Fruit fly (Drosophila melanogaster) whole organism, prepupa: ENCODE results near the gene wake.
A peak's percentile ranks its signal among the peaks of the same experiment; 100 is the strongest.

ENCODE experiments used
- CG10631 ChIP-seq: fragments of 200-800 bp; sonication (Bioruptor generic); optimal IDR thresholded peaks from 2 replicates; lab custom pipeline; 2016; ENCODE audit warnings: missing biosample characterization, missing genetic modification characterization
- CG11762 ChIP-seq: fragments of 200-800 bp; sonication (Bioruptor generic); optimal IDR thresholded peaks from 3 replicates; lab custom pipeline; 2016; ENCODE audit warnings: missing biosample characterization, missing genetic modification characterization; ENCODE audit not compliant: insufficient read depth
- CG11902 ChIP-seq: fragments of 200-800 bp; sonication (Bioruptor generic); optimal IDR thresholded peaks from 3 replicates; lab custom pipeline; 2016; ENCODE audit warnings: missing biosample characterization, missing genetic modification characterization
- CG15336 ChIP-seq: fragments of 200-800 bp; sonication (Bioruptor generic); IDR thresholded peaks from 2 replicates; pipeline ENCODE4 v1.3.6; 2022; ENCODE audit warnings: missing biosample characterization, missing genetic modification characterization
- CG1621 ChIP-seq: fragments of 200-800 bp; sonication (Bioruptor generic); optimal IDR thresholded peaks from 3 replicates; lab custom pipeline; 2018; ENCODE audit warnings: missing biosample characterization, mild to moderate bottlenecking, missing genetic modification characterization
- CG16779 ChIP-seq: fragments of 200-800 bp; sonication (Bioruptor generic); optimal IDR thresholded peaks from 3 replicates; lab custom pipeline; 2017; ENCODE audit warnings: missing biosample characterization, mild to moderate bottlenecking, missing genetic modification characterization
- CG3032 ChIP-seq: fragments of 200-800 bp; optimal IDR thresholded peaks from 2 replicates; lab custom pipeline; 2019; ENCODE audit warnings: missing biosample characterization, mild to moderate bottlenecking, missing genetic modification characterization, moderate library complexity
- CG31627 ChIP-seq: fragments of 200-800 bp; sonication (Bioruptor generic); optimal IDR thresholded peaks from 3 replicates; lab custom pipeline; 2016; ENCODE audit warnings: missing biosample characterization, missing genetic modification characterization
- CG32006 ChIP-seq: fragments of 200-800 bp; sonication (Bioruptor generic); optimal IDR thresholded peaks from 3 replicates; lab custom pipeline; 2017; ENCODE audit warnings: missing biosample characterization, mild to moderate bottlenecking, missing genetic modification characterization
- CG6163 ChIP-seq: fragments of 200-800 bp; sonication (Bioruptor generic); IDR thresholded peaks from 3 replicates; pipeline ENCODE4 v1.3.6; 2022; ENCODE audit warnings: missing biosample characterization, missing genetic modification characterization
- CG6276 ChIP-seq: fragments of 200-800 bp; sonication (Bioruptor generic); optimal IDR thresholded peaks from 2 replicates; lab custom pipeline; 2017; ENCODE audit warnings: missing biosample characterization, mild to moderate bottlenecking, missing genetic modification characterization
- CG6792 ChIP-seq: fragments of 200-800 bp; sonication (Bioruptor generic); optimal IDR thresholded peaks from 3 replicates; lab custom pipeline; 2016; ENCODE audit warnings: missing biosample characterization, missing genetic modification characterization
- CG6808 ChIP-seq: fragments of 200-800 bp; sonication (Bioruptor generic); optimal IDR thresholded peaks from 3 replicates; lab custom pipeline; 2017; ENCODE audit warnings: missing biosample characterization, missing genetic modification characterization, mild to moderate bottlenecking, moderate library complexity, missing genetic modification reagents
- CG6854 ChIP-seq: fragments of 200-800 bp; sonication (Bioruptor generic); optimal IDR thresholded peaks from 2 replicates; lab custom pipeline; 2017; ENCODE audit warnings: missing biosample characterization, mild to moderate bottlenecking, missing genetic modification characterization
- CG7368 ChIP-seq: fragments of 200-800 bp; sonication (Bioruptor generic); optimal IDR thresholded peaks from 3 replicates; lab custom pipeline; 2016; ENCODE audit warnings: missing biosample characterization, missing genetic modification characterization
- CG8319 ChIP-seq: fragments of 200-800 bp; sonication (Bioruptor generic); optimal IDR thresholded peaks from 3 replicates; lab custom pipeline; 2016; ENCODE audit warnings: missing biosample characterization, missing genetic modification characterization
- Eip75B ChIP-seq: fragments of 200-800 bp; sonication (Bioruptor generic); optimal IDR thresholded peaks from 3 replicates; lab custom pipeline; 2016; ENCODE audit warnings: missing biosample characterization, missing genetic modification characterization
- Eip78C ChIP-seq: fragments of 200-800 bp; sonication (Bioruptor generic); peaks from one replicate; lab custom pipeline; 2016; ENCODE audit warnings: missing biosample characterization, missing genetic modification characterization
- Eip93F ChIP-seq: fragments of 200-800 bp; sonication (Bioruptor generic); optimal IDR thresholded peaks from 2 replicates; lab custom pipeline; 2016; ENCODE audit warnings: missing biosample characterization, mild to moderate bottlenecking, missing genetic modification characterization
- Ets21C ChIP-seq: fragments of 200-800 bp; sonication (Bioruptor generic); optimal IDR thresholded peaks from 3 replicates; lab custom pipeline; 2016; ENCODE audit warnings: missing biosample characterization, missing genetic modification characterization
- Ets96B ChIP-seq: fragments of 200-800 bp; optimal IDR thresholded peaks from 2 replicates; lab custom pipeline; 2019; ENCODE audit warnings: missing biosample characterization, mild to moderate bottlenecking, missing genetic modification characterization, moderate library complexity
- Gug ChIP-seq: fragments of 200-800 bp; sonication (Bioruptor generic); IDR thresholded peaks from 2 replicates; pipeline ENCODE4 v1.3.6; 2022; ENCODE audit warnings: missing biosample characterization, missing genetic modification characterization
- Hr38 ChIP-seq: sonication (Bioruptor generic); optimal IDR thresholded peaks from 2 replicates; lab custom pipeline; 2016; ENCODE audit warnings: missing biosample characterization, missing genetic modification characterization
- Hr4 ChIP-seq: fragments of 200-800 bp; sonication (Bioruptor generic); optimal IDR thresholded peaks from 3 replicates; lab custom pipeline; 2016; ENCODE audit warnings: missing biosample characterization, missing genetic modification characterization
- Met ChIP-seq: fragments of 200-800 bp; sonication (Bioruptor generic); optimal IDR thresholded peaks from 3 replicates; lab custom pipeline; 2016; ENCODE audit warnings: missing biosample characterization, missing genetic modification characterization
- OdsH ChIP-seq: fragments of 200-800 bp; sonication (Bioruptor generic); optimal IDR thresholded peaks from 3 replicates; lab custom pipeline; 2016; ENCODE audit warnings: missing biosample characterization, missing genetic modification characterization
- Smox ChIP-seq: fragments of 200-800 bp; sonication (Bioruptor generic); optimal IDR thresholded peaks from 3 replicates; lab custom pipeline; 2016; ENCODE audit warnings: missing biosample characterization, missing genetic modification characterization
- Sox102F ChIP-seq: fragments of 200-800 bp; sonication (Bioruptor generic); optimal IDR thresholded peaks from 2 replicates; lab custom pipeline; 2016; ENCODE audit warnings: missing biosample characterization, mild to moderate bottlenecking, missing genetic modification characterization
- Sox14 ChIP-seq: fragments of 200-800 bp; sonication (Bioruptor generic); optimal IDR thresholded peaks from 3 replicates; lab custom pipeline; 2016; ENCODE audit warnings: missing biosample characterization, missing genetic modification characterization
- Sox15 ChIP-seq: fragments of 200-800 bp; sonication (Bioruptor generic); optimal IDR thresholded peaks from 3 replicates; lab custom pipeline; 2016; ENCODE audit warnings: missing biosample characterization, missing genetic modification characterization
- achi ChIP-seq: fragments of 200-800 bp; sonication (Bioruptor generic); optimal IDR thresholded peaks from 3 replicates; lab custom pipeline; 2016; ENCODE audit warnings: missing biosample characterization, missing genetic modification characterization
- cyc ChIP-seq: fragments of 200-800 bp; sonication (Bioruptor generic); optimal IDR thresholded peaks from 3 replicates; lab custom pipeline; 2016; ENCODE audit warnings: missing biosample characterization, missing genetic modification characterization
- dac ChIP-seq: fragments of 200-800 bp; sonication (Bioruptor generic); optimal IDR thresholded peaks from 2 replicates; lab custom pipeline; 2017; ENCODE audit warnings: missing biosample characterization, mild to moderate bottlenecking, missing genetic modification characterization
- eg ChIP-seq: fragments of 200-800 bp; sonication (Bioruptor generic); IDR thresholded peaks from 3 replicates; pipeline ENCODE4 v1.3.6; 2022; ENCODE audit warnings: missing biosample characterization, missing genetic modification characterization
- esn ChIP-seq: fragments of 200-800 bp; sonication (Bioruptor generic); optimal IDR thresholded peaks from 2 replicates; lab custom pipeline; 2016; ENCODE audit warnings: missing biosample characterization, mild to moderate bottlenecking, missing genetic modification characterization, moderate library complexity
- fd59A ChIP-seq: fragments of 200-800 bp; sonication (Bioruptor generic); optimal IDR thresholded peaks from 2 replicates; lab custom pipeline; 2017; ENCODE audit warnings: missing biosample characterization, mild to moderate bottlenecking, missing genetic modification characterization, missing genetic modification reagents
- fkh ChIP-seq: fragments of 200-800 bp; sonication (Bioruptor generic); optimal IDR thresholded peaks from 3 replicates; lab custom pipeline; 2017; ENCODE audit warnings: missing biosample characterization, mild to moderate bottlenecking, missing genetic modification characterization, moderate library complexity
- net ChIP-seq: fragments of 200-800 bp; sonication (Bioruptor generic); optimal IDR thresholded peaks from 3 replicates; lab custom pipeline; 2016; ENCODE audit warnings: missing biosample characterization, missing genetic modification characterization
- pdm3 ChIP-seq: fragments of 200-800 bp; sonication (Bioruptor generic); optimal IDR thresholded peaks from 3 replicates; lab custom pipeline; 2016; ENCODE audit warnings: missing biosample characterization, missing genetic modification characterization
- salr ChIP-seq, 2 experiments: fragments of 200-800 bp; sonication (Bioruptor generic); optimal IDR thresholded peaks; 3 replicates each; lab custom pipeline; 2016 to 2018; ENCODE audit warnings: missing biosample characterization in 2 of 2, missing genetic modification characterization in 2 of 2, mild to moderate bottlenecking in 1 of 2
- spab ChIP-seq: fragments of 200-800 bp; sonication (Bioruptor generic); optimal IDR thresholded peaks from 2 replicates; lab custom pipeline; 2017; ENCODE audit warnings: missing biosample characterization, mild to moderate bottlenecking, missing genetic modification characterization, missing genetic modification reagents
- ss ChIP-seq, 2 experiments: fragments of 200-800 bp; sonication (Bioruptor generic); optimal IDR thresholded peaks; 2 replicates in 1 of 2; 3 replicates in 1 of 2; lab custom pipeline; 2017 to 2018; ENCODE audit warnings: mild to moderate bottlenecking in 2 of 2, missing biosample characterization in 2 of 2, missing genetic modification characterization in 2 of 2, moderate library complexity in 1 of 2
- svp ChIP-seq: fragments of 200-800 bp; sonication (Bioruptor generic); peaks from one replicate; lab custom pipeline; 2016; ENCODE audit warnings: missing biosample characterization, missing genetic modification characterization
- topi ChIP-seq: fragments of 200-800 bp; sonication (Bioruptor generic); optimal IDR thresholded peaks from 3 replicates; lab custom pipeline; 2016; ENCODE audit warnings: missing biosample characterization, missing genetic modification characterization
- vri ChIP-seq: fragments of 200-800 bp; sonication (Bioruptor generic); optimal IDR thresholded peaks from 3 replicates; lab custom pipeline; 2016; ENCODE audit warnings: missing biosample characterization, mild to moderate bottlenecking, missing genetic modification characterization

wake gene

dm6 chr3R:22667284-22667958 is 27.8 kb downstream of the wake start (continued):
- TF ChIP-seq Gug (GFP tag; lab: Robert Waterston, UW) (peak; percentile 87), cyc (GFP tag; lab: Kevin White, UChicago) (peak; percentile 89), svp (GFP tag; lab: Kevin White, UChicago) (peak; percentile 98), OdsH (GFP tag; lab: Kevin White, UChicago) (peak; percentile 95), CG7368 (GFP tag; lab: Kevin White, UChicago) (peak; percentile 93), CG11762 (GFP tag; lab: Kevin White, UChicago) (peak; percentile 93), CG6276 (peak; percentile 91), Ets96B (tag; lab: Kevin White, UChicago) (peak; percentile 97), spab (GFP tag; lab: Kevin White, UChicago) (peak; percentile 95)

DNA sequence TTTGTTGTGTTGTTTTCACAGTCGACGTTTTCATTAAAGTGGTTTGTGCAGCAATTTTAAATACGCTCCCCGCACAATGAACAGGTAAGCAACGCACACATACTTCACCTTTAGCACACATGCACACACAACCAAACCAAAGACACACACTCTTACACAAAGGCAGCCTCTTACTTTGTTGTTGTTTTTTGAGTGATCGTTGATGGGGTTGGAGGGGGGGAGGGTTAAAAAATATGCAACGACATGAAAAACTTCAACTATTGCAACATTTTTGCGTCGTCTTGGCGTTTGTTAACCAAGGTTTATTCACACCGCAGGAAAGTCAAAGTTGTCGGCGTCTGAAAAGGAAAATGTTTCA is 28.3 kb downstream of the wake start:
- TF ChIP-seq vri (GFP tag; lab: Kevin White, UChicago), result no peak
- TF ChIP-seq CG31627, result no peak
- no peak for TF ChIP-seq Sox15 (GFP tag; lab: Kevin White, UChicago)
- no peak for TF ChIP-seq CG15336 (GFP tag; lab: Robert Waterston, UW)
- TF ChIP-seq topi (GFP tag; lab: Kevin White, UChicago), result no peak
- no peak for TF ChIP-seq esn (GFP tag; lab: Kevin White, UChicago)
- no peak for TF ChIP-seq CG6792 (GFP tag; lab: Kevin White, UChicago)
- TF ChIP-seq net (GFP tag; lab: Kevin White, UChicago), result no peak
- TF ChIP-seq dac (GFP tag; lab: Kevin White, UChicago), result no peak
- TF ChIP-seq ss (GFP tag; optimal IDR thresholded peaks at IDR 0.05; lab: Kevin White, UChicago), result no peak
- TF ChIP-seq Ets21C, result no peak
- TF ChIP-seq Ets96B (tag; lab: Kevin White, UChicago), result no peak
- no peak for TF ChIP-seq fd59A (GFP tag; lab: Kevin White, UChicago)
- TF ChIP-seq CG10631 (GFP tag; lab: Kevin White, UChicago), result no peak
- no peak for TF ChIP-seq pdm3
- no peak for TF ChIP-seq Eip93F (GFP tag; lab: Kevin White, UChicago)
- no peak for TF ChIP-seq eg
- TF ChIP-seq spab (GFP tag; lab: Kevin White, UChicago), result no peak
- TF ChIP-seq Sox14 (GFP tag; lab: Kevin White, UChicago), result no peak

DNA sequence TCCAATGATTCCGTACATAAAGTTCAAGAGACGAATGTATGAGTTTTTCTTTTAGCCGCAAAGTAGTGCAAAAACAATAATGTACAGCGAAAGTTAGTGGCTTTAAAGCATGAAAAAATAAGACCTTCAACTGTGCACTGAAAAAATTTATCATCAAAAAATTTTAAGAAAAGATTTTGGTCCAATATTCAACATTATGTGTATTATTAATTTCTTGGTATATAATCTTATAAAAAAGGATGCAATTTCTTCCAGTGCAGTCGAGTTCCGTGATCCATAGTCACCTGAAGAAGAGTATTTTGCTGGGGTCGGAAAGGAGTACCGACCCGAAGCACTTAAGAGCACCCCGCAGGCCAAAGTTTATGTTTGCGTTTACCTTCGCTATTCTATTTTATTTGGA is 29.0 kb downstream of the wake start:
- no peak for TF ChIP-seq Hr38 (GFP tag; lab: Kevin White, UChicago)
- TF ChIP-seq CG1621 (tag; lab: Kevin White, UChicago), result no peak
- TF ChIP-seq cyc (GFP tag; lab: Kevin White, UChicago), result no peak
- TF ChIP-seq fkh, result no peak
- TF ChIP-seq CG32006 (GFP tag; lab: Kevin White, UChicago), result peak; percentile 69
- TF ChIP-seq CG3032 (tag; lab: Kevin White, UChicago), result no peak
- peak; percentile 51 for TF ChIP-seq pdm3
- TF ChIP-seq Gug (GFP tag; lab: Robert Waterston, UW), result 0 out of 2 replicates have a peak, but pooled peaks have one; percentile 27
- no peak for TF ChIP-seq dac (GFP tag; lab: Kevin White, UChicago)
- TF ChIP-seq Smox, result peak; percentile 37
- peak; percentile 29 for TF ChIP-seq esn (GFP tag; lab: Kevin White, UChicago)
- no peak for TF ChIP-seq Eip93F (GFP tag; lab: Kevin White, UChicago)
- TF ChIP-seq CG16779, result no peak
- no peak for TF ChIP-seq spab (GFP tag; lab: Kevin White, UChicago)
- TF ChIP-seq CG8319 (GFP tag; lab: Kevin White, UChicago), result no peak
- peak; percentile 53 for TF ChIP-seq achi
- peak; percentile 16 for TF ChIP-seq Ets96B (tag; lab: Kevin White, UChicago)
- peak; percentile 25 for TF ChIP-seq CG31627
- peak; percentile 48 for TF ChIP-seq net (GFP tag; lab: Kevin White, UChicago)
- TF ChIP-seq Hr4 (GFP tag; lab: Kevin White, UChicago), result peak; percentile 70
- peak in 1 of 2 experiments; percentile 37 for TF ChIP-seq salr (GFP tag; optimal IDR thresholded peaks at IDR 0.05; lab: Kevin White, UChicago)
- peak; percentile 18 for TF ChIP-seq Sox14 (GFP tag; lab: Kevin White, UChicago)
- peak; percentile 92 for TF ChIP-seq Eip78C
- peak; percentile 70 for TF ChIP-seq CG6163 (GFP tag; lab: Robert Waterston, UW)
- peak; percentile 31 for TF ChIP-seq Met (GFP tag; lab: Kevin White, UChicago)
- peak; percentile 6 for TF ChIP-seq CG7368 (GFP tag; lab: Kevin White, UChicago)
- TF ChIP-seq eg, result peak; percentile 57
- TF ChIP-seq CG6854 (GFP tag; lab: Kevin White, UChicago), result no peak
- no peak for TF ChIP-seq CG11902 (GFP tag; lab: Kevin White, UChicago)
- TF ChIP-seq CG10631 (GFP tag; lab: Kevin White, UChicago), result peak; percentile 8
- peak; percentile 69 for TF ChIP-seq svp (GFP tag; lab: Kevin White, UChicago)
- TF ChIP-seq Eip75B, result no peak
- TF ChIP-seq CG6808 (GFP tag; lab: Kevin White, UChicago), result no peak
- peak; percentile 0 for TF ChIP-seq Sox102F (GFP tag; lab: Kevin White, UChicago)
